Worm (Caenorhabditis elegans): ENCODE measurements around the gene dli-1.
A peak's percentile ranks its signal among the peaks of the same experiment; 100 is the strongest.

Gene dli-1

ce11 chrIV:13110876-13111275, 12.3 kb upstream of the dli-1 start:
- TF ChIP-seq hnd-1 (tag; optimal IDR thresholded peaks at IDR 0.05) = no peak
- TF ChIP-seq tbx-11 (GFP tag; IDR thresholded peaks at IDR 0.05) = no peak
- TF ChIP-seq hmbx-1 (tag; optimal IDR thresholded peaks at IDR 0.05) = no peak
- TF ChIP-seq tra-4 (tag; optimal IDR thresholded peaks at IDR 0.05) = no peak
- no peak for TF ChIP-seq ceh-36 (tag; optimal IDR thresholded peaks at IDR 0.05)
- TF ChIP-seq F13C5.2 (tag; optimal IDR thresholded peaks at IDR 0.05) = no peak
- TF ChIP-seq hmg-4 (GFP tag; optimal IDR thresholded peaks at IDR 0.05) = no peak

ce11 chrIV:13109751-13110150, 11.2 kb upstream of the dli-1 start, which contains the start of gene best-1:
Gene best-1, minus strand, starts transcription at chrIV:13109779.
- TF ChIP-seq ceh-13 (GFP tag; optimal IDR thresholded peaks at IDR 0.05) (no peak), tbx-11 (GFP tag; IDR thresholded peaks at IDR 0.05) (no peak), pes-1 (GFP tag; IDR thresholded peaks at IDR 0.05) (no peak), B0310.2 (tag; optimal IDR thresholded peaks at IDR 0.05) (no peak), ets-7 (tag; optimal IDR thresholded peaks at IDR 0.05) (no peak), ceh-36 (tag; optimal IDR thresholded peaks at IDR 0.05) (no peak), tbx-37 (GFP tag; conservative IDR thresholded peaks at IDR 0.05) (no peak), hnd-1 (tag; optimal IDR thresholded peaks at IDR 0.05) (no peak), hmbx-1 (tag; optimal IDR thresholded peaks at IDR 0.05) (no peak), hmg-4 (GFP tag; optimal IDR thresholded peaks at IDR 0.05) (no peak), tra-4 (tag; optimal IDR thresholded peaks at IDR 0.05) (no peak), aly-1 (tag; optimal IDR thresholded peaks at IDR 0.05) (no peak), ama-1 (optimal IDR thresholded peaks at IDR 0.05) (no peak), scrt-1 (GFP tag; IDR thresholded peaks at IDR 0.05) (no peak), sea-1 (GFP tag; conservative IDR thresholded peaks at IDR 0.05) (no peak), F13C5.2 (tag; optimal IDR thresholded peaks at IDR 0.05) (no peak)

- TF ChIP-seq ceh-36 (tag; optimal IDR thresholded peaks at IDR 0.05) (no peak), flt-1 (GFP tag; IDR thresholded peaks at IDR 0.05) (no peak), B0310.2 (tag; optimal IDR thresholded peaks at IDR 0.05) (no peak), pes-1 (GFP tag; IDR thresholded peaks at IDR 0.05) (no peak), tra-4 (tag; optimal IDR thresholded peaks at IDR 0.05) (no peak), aly-1 (tag; optimal IDR thresholded peaks at IDR 0.05) (no peak), ceh-13 (GFP tag; optimal IDR thresholded peaks at IDR 0.05) (no peak)
Measured at ce11 chrIV:13108430-13108829, 9.8 kb upstream of the dli-1 start.

- TF ChIP-seq tra-4 (tag; optimal IDR thresholded peaks at IDR 0.05) (no peak), ama-1 (optimal IDR thresholded peaks at IDR 0.05) (no peak), hmbx-1 (tag; optimal IDR thresholded peaks at IDR 0.05) (no peak), hmg-4 (GFP tag; optimal IDR thresholded peaks at IDR 0.05) (no peak), flt-1 (GFP tag; IDR thresholded peaks at IDR 0.05) (no peak), ceh-36 (tag; optimal IDR thresholded peaks at IDR 0.05) (no peak), ceh-13 (GFP tag; optimal IDR thresholded peaks at IDR 0.05) (no peak), hnd-1 (tag; optimal IDR thresholded peaks at IDR 0.05) (no peak), ets-7 (tag; optimal IDR thresholded peaks at IDR 0.05) (no peak), B0310.2 (tag; optimal IDR thresholded peaks at IDR 0.05) (no peak), tbx-11 (GFP tag; IDR thresholded peaks at IDR 0.05) (no peak), pes-1 (GFP tag; IDR thresholded peaks at IDR 0.05) (no peak), aly-1 (tag; optimal IDR thresholded peaks at IDR 0.05) (no peak)
Measured at ce11 chrIV:13107359-13107758, 8.8 kb upstream of the dli-1 start, which contains the start of gene B0564.2. Gene B0564.2, plus strand, starts transcription at chrIV:13107659.

- TF ChIP-seq ceh-36 (tag; optimal IDR thresholded peaks at IDR 0.05) (no peak), tra-4 (tag; optimal IDR thresholded peaks at IDR 0.05) (no peak), hmg-4 (GFP tag; optimal IDR thresholded peaks at IDR 0.05) (no peak), ets-7 (tag; optimal IDR thresholded peaks at IDR 0.05) (no peak)
Measured at ce11 chrIV:13104900-13105299, 6.3 kb upstream of the dli-1 start, which contains the start of gene rde-11. Gene rde-11, plus strand, starts transcription at chrIV:13105200.

- TF ChIP-seq tra-4 (tag; optimal IDR thresholded peaks at IDR 0.05) (no peak), scrt-1 (GFP tag; IDR thresholded peaks at IDR 0.05) (no peak), tbx-11 (GFP tag; IDR thresholded peaks at IDR 0.05) (no peak), ets-7 (tag; optimal IDR thresholded peaks at IDR 0.05) (no peak), ama-1 (optimal IDR thresholded peaks at IDR 0.05) (no peak), tbx-37 (GFP tag; conservative IDR thresholded peaks at IDR 0.05) (no peak), hmbx-1 (tag; optimal IDR thresholded peaks at IDR 0.05) (no peak), flt-1 (GFP tag; IDR thresholded peaks at IDR 0.05) (no peak)
Measured at ce11 chrIV:13100415-13100814, 1.8 kb upstream of the dli-1 start, which contains the start of gene fask-1. Gene fask-1, plus strand, starts transcription at chrIV:13100715.

ce11 chrIV:13096778-13097177, 1.8 kb downstream of the dli-1 start:
- TF ChIP-seq hmg-4 (GFP tag; optimal IDR thresholded peaks at IDR 0.05) (no peak), scrt-1 (GFP tag; IDR thresholded peaks at IDR 0.05) (no peak), ceh-36 (tag; optimal IDR thresholded peaks at IDR 0.05) (no peak), pes-1 (GFP tag; IDR thresholded peaks at IDR 0.05) (no peak), aly-1 (tag; optimal IDR thresholded peaks at IDR 0.05) (no peak), tbx-11 (GFP tag; IDR thresholded peaks at IDR 0.05) (no peak), ama-1 (optimal IDR thresholded peaks at IDR 0.05) (no peak), ceh-13 (GFP tag; optimal IDR thresholded peaks at IDR 0.05) (no peak), hnd-1 (tag; optimal IDR thresholded peaks at IDR 0.05) (no peak), sea-1 (GFP tag; conservative IDR thresholded peaks at IDR 0.05) (no peak), flt-1 (GFP tag; IDR thresholded peaks at IDR 0.05) (no peak), B0310.2 (tag; optimal IDR thresholded peaks at IDR 0.05) (no peak), F13C5.2 (tag; optimal IDR thresholded peaks at IDR 0.05) (no peak)

- no peak for TF ChIP-seq F13C5.2 (tag; optimal IDR thresholded peaks at IDR 0.05)
- no peak for TF ChIP-seq tra-4 (tag; optimal IDR thresholded peaks at IDR 0.05)
- TF ChIP-seq hmbx-1 (tag; optimal IDR thresholded peaks at IDR 0.05) = no peak
- TF ChIP-seq hnd-1 (tag; optimal IDR thresholded peaks at IDR 0.05) = no peak
- no peak for TF ChIP-seq aly-1 (tag; optimal IDR thresholded peaks at IDR 0.05)
- peak; percentile 14 for TF ChIP-seq ama-1 (optimal IDR thresholded peaks at IDR 0.05)
- no peak for TF ChIP-seq ceh-36 (tag; optimal IDR thresholded peaks at IDR 0.05)
Measured at ce11 chrIV:13095462-13095861, 3.1 kb downstream of the dli-1 start, which contains the start of gene rfc-3. Gene rfc-3, plus strand, starts transcription at chrIV:13095762.

Data from whole organism, early embryonic.